Worm (Caenorhabditis elegans): ENCODE data around the gene oac-41.

ce11 chrV:9053969-9054368, 32.0 kb upstream of the oac-41 start, which contains the start of gene C25E10.8:
- TF ChIP-seq tab-1 (GFP tag; IDR thresholded peaks at IDR 0.05) (no peak), klf-2 (GFP tag; conservative IDR thresholded peaks at IDR 0.05) (no peak), med-1 (GFP tag; optimal IDR thresholded peaks at IDR 0.05; ENCODE audit: insufficient read depth) (no peak), ztf-29 (GFP tag; IDR thresholded peaks at IDR 0.05) (no peak)

Data from whole organism, midembryonic.